Fruit fly (Drosophila melanogaster): ENCODE results near the gene CG11585.

CG11585 gene

dm6 chrX:14189216-14189615, at the start of gene CG11585:
Gene CG11585, plus strand, starts transcription at chrX:14189516.
- TF ChIP-seq Sox102F (GFP tag; optimal IDR thresholded peaks at IDR 0.05), result no peak
- no peak for TF ChIP-seq CG10669 (GFP tag; optimal IDR thresholded peaks at IDR 0.05)
- no peak for TF ChIP-seq Hr4 (GFP tag; optimal IDR thresholded peaks at IDR 0.05)
- no peak for TF ChIP-seq acj6 (GFP tag; optimal IDR thresholded peaks at IDR 0.05)
- TF ChIP-seq esn (GFP tag; optimal IDR thresholded peaks at IDR 0.05), result no peak

DNA sequence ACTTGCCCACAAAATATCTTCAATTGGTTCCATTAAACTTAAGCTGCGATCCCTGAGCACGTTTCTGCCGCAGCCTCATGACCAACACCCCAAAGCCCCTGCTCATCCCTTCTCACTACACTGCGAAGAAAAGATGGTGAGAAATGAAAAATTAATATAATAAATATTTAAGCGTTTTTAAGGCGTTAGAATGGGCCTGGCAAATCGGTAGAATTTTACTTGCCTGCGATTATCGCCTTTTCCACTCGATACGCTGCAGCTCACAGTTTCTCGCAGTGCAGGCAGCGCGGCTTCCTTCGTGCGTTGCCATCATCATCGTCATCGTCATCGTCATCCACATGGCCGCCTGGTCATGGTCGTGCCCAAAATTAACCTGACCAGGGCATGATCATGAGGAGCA, 41.1 kb upstream of the CG11585 start:
- TF ChIP-seq CG11762 (GFP tag; optimal IDR thresholded peaks at IDR 0.05; ENCODE audit: insufficient read depth), result no peak
- no peak for TF ChIP-seq CG4318 (GFP tag; optimal IDR thresholded peaks at IDR 0.05)
- no peak for TF ChIP-seq Hr4 (GFP tag; optimal IDR thresholded peaks at IDR 0.05)
- TF ChIP-seq CG1621 (tag; optimal IDR thresholded peaks at IDR 0.05), result no peak
- no peak for TF ChIP-seq vri (GFP tag; optimal IDR thresholded peaks at IDR 0.05)
- TF ChIP-seq CG10669 (GFP tag; optimal IDR thresholded peaks at IDR 0.05), result no peak
- TF ChIP-seq Hr39 (GFP tag; optimal IDR thresholded peaks at IDR 0.05), result peak; percentile 37
- TF ChIP-seq CG3032 (tag; optimal IDR thresholded peaks at IDR 0.05), result peak; percentile 17
- TF ChIP-seq ss (GFP tag; optimal IDR thresholded peaks at IDR 0.05), result no peak
- no peak for TF ChIP-seq CG11294 (GFP tag; IDR thresholded peaks at IDR 0.05)
- TF ChIP-seq fd85E (GFP tag; optimal IDR thresholded peaks at IDR 0.05), result no peak
- TF ChIP-seq spab (GFP tag; optimal IDR thresholded peaks at IDR 0.05), result no peak
- peak; percentile 39 for TF ChIP-seq CG32006 (GFP tag; optimal IDR thresholded peaks at IDR 0.05)
- peak; percentile 49 for TF ChIP-seq achi (GFP tag; optimal IDR thresholded peaks at IDR 0.05)
- TF ChIP-seq net (GFP tag; optimal IDR thresholded peaks at IDR 0.05), result peak; percentile 22
- no peak for TF ChIP-seq Sox15 (GFP tag; optimal IDR thresholded peaks at IDR 0.05)
- peak; percentile 25 for TF ChIP-seq topi (GFP tag; optimal IDR thresholded peaks at IDR 0.05)
- no peak for TF ChIP-seq fkh (GFP tag; optimal IDR thresholded peaks at IDR 0.05)
- peak; percentile 30; the same call in 1 of the 2 replicates for TF ChIP-seq Gug (GFP tag; IDR thresholded peaks at IDR 0.05)
- no peak for TF ChIP-seq CG11902 (GFP tag; optimal IDR thresholded peaks at IDR 0.05)
- peak; percentile 12 for TF ChIP-seq Eip75B (GFP tag; optimal IDR thresholded peaks at IDR 0.05)
- no peak for TF ChIP-seq CG34406 (GFP tag; optimal IDR thresholded peaks at IDR 0.05)
- no peak for TF ChIP-seq Eip93F (GFP tag; optimal IDR thresholded peaks at IDR 0.05)
- TF ChIP-seq pdm3 (GFP tag; optimal IDR thresholded peaks at IDR 0.05), result peak; percentile 42
- TF ChIP-seq Eip78C (GFP tag), result peak; percentile 79
- no peak for TF ChIP-seq CG16779 (tag; optimal IDR thresholded peaks at IDR 0.05)
- no peak for TF ChIP-seq CG7368 (GFP tag; optimal IDR thresholded peaks at IDR 0.05)
- peak; percentile 14 for TF ChIP-seq cyc (GFP tag; optimal IDR thresholded peaks at IDR 0.05)
- no peak for TF ChIP-seq lz (GFP tag; optimal IDR thresholded peaks at IDR 0.05)
- peak; percentile 60 for TF ChIP-seq CG10631 (GFP tag; optimal IDR thresholded peaks at IDR 0.05)
- TF ChIP-seq Blimp-1 (GFP tag; optimal IDR thresholded peaks at IDR 0.05), result no peak
- TF ChIP-seq svp (GFP tag), result no peak
- peak; percentile 33 for TF ChIP-seq OdsH (GFP tag; optimal IDR thresholded peaks at IDR 0.05)
- TF ChIP-seq Hr38 (GFP tag; optimal IDR thresholded peaks at IDR 0.05), result no peak
- peak; percentile 10 for TF ChIP-seq Lpt (GFP tag; optimal IDR thresholded peaks at IDR 0.05)
- peak; percentile 24 for TF ChIP-seq Ets96B (tag; optimal IDR thresholded peaks at IDR 0.05)
- no peak for TF ChIP-seq CG6808 (GFP tag; optimal IDR thresholded peaks at IDR 0.05)
- TF ChIP-seq Sox102F (GFP tag; optimal IDR thresholded peaks at IDR 0.05), result no peak
- TF ChIP-seq CG8119 (GFP tag; IDR thresholded peaks at IDR 0.05), result 0 out of 3 replicates have a peak, but pooled peaks have one; percentile 33
- no peak for TF ChIP-seq CG6276 (GFP tag; optimal IDR thresholded peaks at IDR 0.05)
- peak; percentile 5 for TF ChIP-seq acj6 (GFP tag; optimal IDR thresholded peaks at IDR 0.05)
- no peak for TF ChIP-seq fd59A (GFP tag; optimal IDR thresholded peaks at IDR 0.05)
- peak; percentile 33; the same call in 2 of the 3 replicates for TF ChIP-seq CG6163 (GFP tag; IDR thresholded peaks at IDR 0.05)
- no peak for TF ChIP-seq Ets21C (GFP tag; optimal IDR thresholded peaks at IDR 0.05)
- TF ChIP-seq Met (GFP tag; optimal IDR thresholded peaks at IDR 0.05), result peak; percentile 45
- peak; percentile 20 for TF ChIP-seq CG31627 (GFP tag; optimal IDR thresholded peaks at IDR 0.05)
- TF ChIP-seq CG15336 (GFP tag; IDR thresholded peaks at IDR 0.05), result peak; percentile 24; the same call in 1 of the 2 replicates
- no peak for TF ChIP-seq salr (GFP tag; optimal IDR thresholded peaks at IDR 0.05)
- no peak for TF ChIP-seq CG6792 (GFP tag; optimal IDR thresholded peaks at IDR 0.05)
